Worm (Caenorhabditis elegans): ENCODE results near the gene C16E9.1.

ce11 chrX:6935430-6935829 lies 4.6 kb upstream of the C16E9.1 start, which contains the start of gene C16E9.2:
- no peak for TF ChIP-seq efl-3 (GFP tag; optimal IDR thresholded peaks at IDR 0.05)
- no peak for TF ChIP-seq Y116A8C.19 (tag; optimal IDR thresholded peaks at IDR 0.05; ENCODE audit: borderline replicate concordance)
- TF ChIP-seq ama-1 (optimal IDR thresholded peaks at IDR 0.05), result no peak
- no peak for TF ChIP-seq ces-1 (GFP tag; optimal IDR thresholded peaks at IDR 0.05)
- no peak for TF ChIP-seq nhr-12 (tag; optimal IDR thresholded peaks at IDR 0.05)
- no peak for TF ChIP-seq mdl-1 (tag; optimal IDR thresholded peaks at IDR 0.05)
- no peak for TF ChIP-seq xbp-1 (tag; optimal IDR thresholded peaks at IDR 0.05)
- no peak for TF ChIP-seq fos-1 (tag; optimal IDR thresholded peaks at IDR 0.05)
- no peak for TF ChIP-seq efl-1 (optimal IDR thresholded peaks at IDR 0.05)
- TF ChIP-seq efl-1 (GFP tag; optimal IDR thresholded peaks at IDR 0.05 in 1 of 2), result no peak
- TF ChIP-seq nhr-90 (tag; optimal IDR thresholded peaks at IDR 0.05; ENCODE audit: poor library complexity), result no peak
- TF ChIP-seq pag-3 (tag; optimal IDR thresholded peaks at IDR 0.05; ENCODE audit: borderline replicate concordance, insufficient read depth), result no peak
- no peak for TF ChIP-seq alr-1 (tag; optimal IDR thresholded peaks at IDR 0.05; ENCODE audit: borderline replicate concordance)
- TF ChIP-seq ceh-82 (tag; optimal IDR thresholded peaks at IDR 0.05), result no peak
